Worm (Caenorhabditis elegans) whole organism, L2 larva: ENCODE measurements around the gene zip-8.

Source experiments
- C34F6.9 ChIP-seq: fragments of 150-350 bp; optimal IDR thresholded peaks from 2 replicates; lab custom pipeline; 2014; ENCODE audit warnings: missing biosample characterization, missing genetic modification characterization
- F13H6.1 ChIP-seq: sonication (generic microtip); optimal IDR thresholded peaks from 2 replicates; lab custom pipeline; 2016; ENCODE audit warnings: missing genetic modification characterization, missing compliant biosample characterization
- R02D3.7 ChIP-seq: fragments of 150-350 bp; optimal IDR thresholded peaks from 2 replicates; lab custom pipeline; 2014; ENCODE audit warnings: missing biosample characterization, missing genetic modification characterization
- Y55F3AM.14 ChIP-seq: fragments of 200-800 bp; sonication (Bioruptor generic); optimal IDR thresholded peaks from 2 replicates; lab custom pipeline; 2018; ENCODE audit warnings: mild to moderate bottlenecking, missing genetic modification characterization, missing compliant biosample characterization
- ZK546.5 ChIP-seq: sonication (generic microtip); optimal IDR thresholded peaks from 2 replicates; lab custom pipeline; 2017; ENCODE audit warnings: missing biosample characterization, missing genetic modification characterization
- aly-2 ChIP-seq: fragments of 150-350 bp; optimal IDR thresholded peaks from 2 replicates; lab custom pipeline; 2014; ENCODE audit warnings: missing biosample characterization, missing genetic modification characterization
- blmp-1 ChIP-seq: sonication (generic microtip); optimal IDR thresholded peaks from 2 replicates; lab custom pipeline; 2017; ENCODE audit warnings: missing genetic modification characterization, mild to moderate bottlenecking, missing compliant biosample characterization, antibody characterized with exemption, moderate library complexity; ENCODE audit not compliant: insufficient read depth
- ceh-16 ChIP-seq: fragments of 150-350 bp; optimal IDR thresholded peaks from 2 replicates; lab custom pipeline; 2014; ENCODE audit warnings: missing biosample characterization, missing genetic modification characterization
- ceh-82 ChIP-seq: fragments of 150-350 bp; optimal IDR thresholded peaks from 2 replicates; lab custom pipeline; 2014; ENCODE audit warnings: missing biosample characterization, missing genetic modification characterization
- crh-2 ChIP-seq: sonication (generic microtip); optimal IDR thresholded peaks from 2 replicates; lab custom pipeline; 2017; ENCODE audit warnings: missing biosample characterization, missing genetic modification characterization
- dmd-4 ChIP-seq: sonication (generic microtip); optimal IDR thresholded peaks from 2 replicates; lab custom pipeline; 2017; ENCODE audit warnings: missing biosample characterization, missing genetic modification characterization
- egl-27 ChIP-seq: sonication (generic microtip); optimal IDR thresholded peaks from 3 replicates; lab custom pipeline; 2017; ENCODE audit warnings: missing biosample characterization, missing genetic modification reagents, missing genetic modification characterization
- elt-1 ChIP-seq: fragments of 150-350 bp; optimal IDR thresholded peaks from 2 replicates; lab custom pipeline; 2014; ENCODE audit warnings: missing biosample characterization, missing genetic modification characterization
- elt-3 ChIP-seq: sonication (generic microtip); optimal IDR thresholded peaks from 2 replicates; lab custom pipeline; 2017; ENCODE audit warnings: missing biosample characterization, missing genetic modification characterization
- fos-1 ChIP-seq: fragments of 150-350 bp; optimal IDR thresholded peaks from 2 replicates; lab custom pipeline; 2014; ENCODE audit warnings: missing biosample characterization, missing genetic modification characterization
- gmeb-1 ChIP-seq: fragments of 150-350 bp; optimal IDR thresholded peaks from 2 replicates; lab custom pipeline; 2014; ENCODE audit warnings: missing biosample characterization, missing genetic modification characterization
- lin-11 ChIP-seq: fragments of 150-350 bp; sonication (generic microtip); optimal IDR thresholded peaks from 2 replicates; lab custom pipeline; 2014; ENCODE audit warnings: missing biosample characterization, missing genetic modification characterization, inconsistent platforms, mixed read lengths
- lin-39 ChIP-seq: fragments of 150-350 bp; optimal IDR thresholded peaks from 2 replicates; lab custom pipeline; 2014; ENCODE audit warnings: missing biosample characterization, missing genetic modification reagents, missing genetic modification characterization
- lsy-2 ChIP-seq, 2 experiments: fragments of 150-350 bp in 1 of 2; sonication (generic microtip) in 1 of 2; optimal IDR thresholded peaks; 2 replicates each; lab custom pipeline; 2014 to 2017; ENCODE audit warnings: missing biosample characterization in 2 of 2, missing genetic modification characterization in 2 of 2
- mab-5 ChIP-seq: fragments of 150-350 bp; optimal IDR thresholded peaks from 2 replicates; lab custom pipeline; 2014; ENCODE audit warnings: missing biosample characterization, missing genetic modification characterization
- mbf-1 ChIP-seq: sonication (generic microtip); optimal IDR thresholded peaks from 2 replicates; lab custom pipeline; 2017; ENCODE audit warnings: missing biosample characterization, missing genetic modification characterization
- mdl-1 ChIP-seq, 2 experiments: fragments of 150-350 bp in 1 of 2; sonication (generic microtip) in 1 of 2; optimal IDR thresholded peaks; 2 replicates each; lab custom pipeline; 2017; ENCODE audit warnings: missing biosample characterization in 2 of 2, missing genetic modification characterization in 2 of 2
- nhr-10 ChIP-seq: sonication (generic microtip); optimal IDR thresholded peaks from 2 replicates; lab custom pipeline; 2017; ENCODE audit warnings: missing biosample characterization, missing genetic modification characterization
- nhr-11 ChIP-seq: fragments of 150-350 bp; optimal IDR thresholded peaks from 2 replicates; lab custom pipeline; 2014; ENCODE audit warnings: missing biosample characterization, missing genetic modification characterization
- nhr-12 ChIP-seq: fragments of 150-350 bp; optimal IDR thresholded peaks from 2 replicates; lab custom pipeline; 2014; ENCODE audit warnings: missing biosample characterization, missing genetic modification characterization
- nhr-129 ChIP-seq: fragments of 150-350 bp; optimal IDR thresholded peaks from 2 replicates; lab custom pipeline; 2014; ENCODE audit warnings: missing biosample characterization, missing genetic modification characterization
- nhr-21 ChIP-seq: fragments of 150-350 bp; optimal IDR thresholded peaks from 2 replicates; lab custom pipeline; 2014; ENCODE audit warnings: missing biosample characterization, missing genetic modification characterization
- nhr-23 ChIP-seq: fragments of 150-350 bp; optimal IDR thresholded peaks from 2 replicates; lab custom pipeline; 2014; ENCODE audit warnings: missing biosample characterization, missing genetic modification reagents, missing genetic modification characterization
- nhr-237 ChIP-seq: fragments of 150-350 bp; optimal IDR thresholded peaks from 2 replicates; lab custom pipeline; 2014; ENCODE audit warnings: missing biosample characterization, missing genetic modification characterization
- nhr-25 ChIP-seq: fragments of 150-350 bp; sonication (generic microtip); optimal IDR thresholded peaks from 3 replicates; lab custom pipeline; 2014; ENCODE audit warnings: missing biosample characterization, missing genetic modification characterization
- nhr-6 ChIP-seq: fragments of 150-350 bp; optimal IDR thresholded peaks from 2 replicates; lab custom pipeline; 2014; ENCODE audit warnings: missing biosample characterization, missing genetic modification characterization
- nhr-77 ChIP-seq: fragments of 150-350 bp; optimal IDR thresholded peaks from 2 replicates; lab custom pipeline; 2014; ENCODE audit warnings: missing biosample characterization, missing genetic modification characterization
- peb-1 ChIP-seq: fragments of 150-350 bp; optimal IDR thresholded peaks from 2 replicates; lab custom pipeline; 2014; ENCODE audit warnings: missing biosample characterization, missing genetic modification characterization
- sem-4 ChIP-seq: fragments of 150-350 bp; optimal IDR thresholded peaks from 2 replicates; lab custom pipeline; 2014; ENCODE audit warnings: missing biosample characterization, missing genetic modification reagents, missing genetic modification characterization
- skn-1 ChIP-seq: sonication (generic microtip); optimal IDR thresholded peaks from 2 replicates; lab custom pipeline; 2017; ENCODE audit warnings: missing biosample characterization, missing genetic modification characterization
- sma-9 ChIP-seq, 2 experiments: fragments of 150-350 bp in 1 of 2; sonication (generic microtip) in 1 of 2; optimal IDR thresholded peaks; 2 replicates each; lab custom pipeline; 2014 to 2016; ENCODE audit warnings: missing genetic modification characterization in 2 of 2, mild to moderate bottlenecking in 1 of 2, missing biosample characterization in 1 of 2, missing compliant biosample characterization in 1 of 2, missing genetic modification reagents in 1 of 2, moderate library complexity in 1 of 2
- snpc-4 ChIP-seq: fragments of 150-350 bp; optimal IDR thresholded peaks from 2 replicates; lab custom pipeline; 2014; ENCODE audit warnings: missing biosample characterization, missing genetic modification characterization
- unc-39 ChIP-seq: fragments of 150-350 bp; optimal IDR thresholded peaks from 2 replicates; lab custom pipeline; 2014; ENCODE audit warnings: missing biosample characterization, missing genetic modification characterization
- unc-55 ChIP-seq: fragments of 150-350 bp; sonication (generic microtip); optimal IDR thresholded peaks from 3 replicates; lab custom pipeline; 2014; ENCODE audit warnings: missing biosample characterization, missing genetic modification reagents, missing genetic modification characterization
- unc-62 ChIP-seq: fragments of 150-350 bp; optimal IDR thresholded peaks from 2 replicates; lab custom pipeline; 2014; ENCODE audit warnings: missing biosample characterization, missing genetic modification reagents, missing genetic modification characterization
- zag-1 ChIP-seq: fragments of 150-350 bp; optimal IDR thresholded peaks from 2 replicates; lab custom pipeline; 2014; ENCODE audit warnings: missing biosample characterization, missing genetic modification characterization
- ztf-1 ChIP-seq: fragments of 200-800 bp; sonication (Bioruptor generic); conservative IDR thresholded peaks from 2 replicates; pipeline ENCODE4 v1.3.6; 2022; ENCODE audit warnings: missing genetic modification characterization, missing compliant biosample characterization
- ztf-11 ChIP-seq: sonication (generic microtip); optimal IDR thresholded peaks from 2 replicates; lab custom pipeline; 2017; ENCODE audit warnings: missing biosample characterization, missing genetic modification characterization

The zip-8 gene

ce11 chrIII:6478256-6479004 lies at the start of gene zip-8:
zip-8 (plus strand) TSS chrIII:6478955.
- TF ChIP-seq elt-1 (tag; lab: Kevin White, UChicago) (no peak), ceh-82 (tag; lab: Kevin White, UChicago) (no peak), R02D3.7 (tag; lab: Kevin White, UChicago) (no peak), nhr-10 (no peak), mab-5 (tag; lab: Kevin White, UChicago) (no peak), mdl-1 (tag; optimal IDR thresholded peaks at IDR 0.05; lab: Kevin White, UChicago) (no peak), unc-39 (no peak), blmp-1 (tag; lab: Kevin White, UChicago) (no peak), nhr-21 (tag; lab: Kevin White, UChicago) (no peak), nhr-12 (tag; lab: Kevin White, UChicago) (no peak), ztf-1 (GFP tag; lab: Robert Waterston, UW) (no peak), mbf-1 (tag; lab: Kevin White, UChicago) (no peak), ceh-16 (tag; lab: Kevin White, UChicago) (no peak), nhr-77 (tag; lab: Kevin White, UChicago) (no peak), skn-1 (tag; lab: Kevin White, UChicago) (no peak), unc-55 (GFP tag; lab: Kevin White, UChicago) (no peak), elt-3 (tag; lab: Kevin White, UChicago) (no peak), zag-1 (tag; lab: Kevin White, UChicago) (no peak), nhr-237 (tag; lab: Kevin White, UChicago) (no peak), Y55F3AM.14 (GFP tag; lab: Kevin White, UChicago) (no peak)
- TF ChIP-seq, all 48 proteins: peak for 0

ce11 chrIII:6430834-6431233 lies 47.9 kb upstream of the zip-8 start, which contains the start of gene popl-1:
popl-1 (minus strand) TSS chrIII:6430934.
- TF ChIP-seq ztf-11 (tag; lab: Kevin White, UChicago) = no peak
- TF ChIP-seq mdl-1 (tag; optimal IDR thresholded peaks at IDR 0.05; lab: Kevin White, UChicago) = no peak
- TF ChIP-seq nhr-12 (tag; lab: Kevin White, UChicago) = no peak
- no peak for TF ChIP-seq nhr-21 (tag; lab: Kevin White, UChicago)
- no peak for TF ChIP-seq unc-62 (GFP tag; lab: Kevin White, UChicago)
- no peak for TF ChIP-seq peb-1 (tag; lab: Kevin White, UChicago)
- TF ChIP-seq aly-2 (tag; lab: Kevin White, UChicago) = no peak
- TF ChIP-seq sem-4 (tag; lab: Kevin White, UChicago) = no peak
- TF ChIP-seq ceh-16 (tag; lab: Kevin White, UChicago) = no peak
- TF ChIP-seq unc-39 = no peak

ce11 chrIII:6431766-6432228 lies 47.0 kb upstream of the zip-8 start, which contains the start of the genes mrps-17 and txdc-9:
mrps-17 (minus strand) TSS chrIII:6431798.
txdc-9 (plus strand) TSS chrIII:6432178.
- TF ChIP-seq zag-1 (tag; lab: Kevin White, UChicago) (peak; percentile 31), mdl-1 (tag; optimal IDR thresholded peaks at IDR 0.05; lab: Kevin White, UChicago) (no peak), elt-1 (tag; lab: Kevin White, UChicago) (no peak), nhr-237 (tag; lab: Kevin White, UChicago) (no peak), egl-27 (tag; lab: Kevin White, UChicago) (peak; percentile 13), blmp-1 (tag; lab: Kevin White, UChicago) (no peak), lsy-2 (tag; optimal IDR thresholded peaks at IDR 0.05; lab: Kevin White, UChicago) (peak; percentile 67 to 90), elt-3 (tag; lab: Kevin White, UChicago) (no peak), unc-55 (GFP tag; lab: Kevin White, UChicago) (peak; percentile 97), dmd-4 (tag; lab: Kevin White, UChicago) (no peak), peb-1 (tag; lab: Kevin White, UChicago) (no peak), nhr-129 (tag; lab: Kevin White, UChicago) (peak; percentile 74), F13H6.1 (tag; lab: Kevin White, UChicago) (peak; percentile 60), lin-39 (tag; lab: Kevin White, UChicago) (no peak), mab-5 (tag; lab: Kevin White, UChicago) (peak; percentile 64), lin-11 (tag; lab: Kevin White, UChicago) (peak; percentile 37), sma-9 (GFP tag; optimal IDR thresholded peaks at IDR 0.05; lab: Kevin White, UChicago) (peak; percentile 75), sma-9 (tag; optimal IDR thresholded peaks at IDR 0.05; lab: Kevin White, UChicago) (no peak), ceh-16 (tag; lab: Kevin White, UChicago) (no peak), unc-39 (no peak), nhr-10 (no peak), snpc-4 (no peak), sem-4 (tag; lab: Kevin White, UChicago) (peak; percentile 83), fos-1 (tag; lab: Kevin White, UChicago) (peak; percentile 60), nhr-77 (tag; lab: Kevin White, UChicago) (no peak), C34F6.9 (tag; lab: Kevin White, UChicago) (peak; percentile 97), mbf-1 (tag; lab: Kevin White, UChicago) (no peak), crh-2 (tag; lab: Kevin White, UChicago) (peak; percentile 89), ZK546.5 (tag; lab: Kevin White, UChicago) (no peak), gmeb-1 (peak; percentile 71), nhr-21 (tag; lab: Kevin White, UChicago) (peak; percentile 47), nhr-25 (tag; lab: Kevin White, UChicago) (no peak), R02D3.7 (tag; lab: Kevin White, UChicago) (no peak), skn-1 (tag; lab: Kevin White, UChicago) (no peak), aly-2 (tag; lab: Kevin White, UChicago) (no peak), nhr-6 (tag; lab: Kevin White, UChicago) (peak; percentile 58), unc-62 (GFP tag; lab: Kevin White, UChicago) (no peak), nhr-23 (tag; lab: Kevin White, UChicago) (no peak), nhr-11 (tag; lab: Kevin White, UChicago) (peak; percentile 6)
